Fruit fly (Drosophila melanogaster): ENCODE data around the gene Gr10a.

Gr10a gene

dm6 chrX:11423277-11423717 lies 6.1 kb upstream of the Gr10a start (continued):
- TF ChIP-seq CG8359 (GFP tag; optimal IDR thresholded peaks at IDR 0.05; ENCODE audit: borderline replicate concordance) = peak; percentile 32
- peak; percentile 78 for TF ChIP-seq pnt (GFP tag; optimal IDR thresholded peaks at IDR 0.05)
- no peak for TF ChIP-seq inv (GFP tag; IDR thresholded peaks at IDR 0.05; ENCODE audit: partially characterized antibody)
- TF ChIP-seq CG13775 (GFP tag; optimal IDR thresholded peaks at IDR 0.05) = peak; percentile 78
- peak; percentile 74 for TF ChIP-seq Atf3 (GFP tag; optimal IDR thresholded peaks at IDR 0.05)
- TF ChIP-seq CG4820 (GFP tag; optimal IDR thresholded peaks at IDR 0.05) = peak; percentile 87
- TF ChIP-seq cad (GFP tag; optimal IDR thresholded peaks at IDR 0.05) = no peak
- no peak for TF ChIP-seq CG17912 (GFP tag; optimal IDR thresholded peaks at IDR 0.05)
- no peak for TF ChIP-seq CG17186 (GFP tag; optimal IDR thresholded peaks at IDR 0.05)
- TF ChIP-seq amos (GFP tag; IDR thresholded peaks at IDR 0.05; ENCODE audit: partially characterized antibody) = no peak
- TF ChIP-seq CG11723 (GFP tag; optimal IDR thresholded peaks at IDR 0.05) = peak; percentile 76
- TF ChIP-seq grn (GFP tag; optimal IDR thresholded peaks at IDR 0.05) = peak; percentile 50
- peak; percentile 86 for TF ChIP-seq slp2 (GFP tag; optimal IDR thresholded peaks at IDR 0.05)
- TF ChIP-seq CG10147 (GFP tag; optimal IDR thresholded peaks at IDR 0.05) = peak; percentile 89
- TF ChIP-seq disco-r (GFP tag; optimal IDR thresholded peaks at IDR 0.05) = peak; percentile 86
- peak; percentile 84 for TF ChIP-seq Bteb2 (GFP tag; optimal IDR thresholded peaks at IDR 0.05)
- no peak for TF ChIP-seq gfzf (GFP tag; optimal IDR thresholded peaks at IDR 0.05)
- TF ChIP-seq Dek (tag; optimal IDR thresholded peaks at IDR 0.05) = peak; percentile 90
- TF ChIP-seq Ptx1 (GFP tag; IDR thresholded peaks at IDR 0.05) = peak; percentile 90
- TF ChIP-seq CG8944 (GFP tag; optimal IDR thresholded peaks at IDR 0.05) = peak; percentile 85
- TF ChIP-seq exex (tag; optimal IDR thresholded peaks at IDR 0.05) = peak; percentile 64
- no peak for TF ChIP-seq CG2199 (GFP tag; IDR thresholded peaks at IDR 0.05)
- TF ChIP-seq NC2α (GFP tag; optimal IDR thresholded peaks at IDR 0.05) = peak; percentile 54
- peak; percentile 90 for TF ChIP-seq dmrt99B (tag; optimal IDR thresholded peaks at IDR 0.05)
- peak; percentile 76 for TF ChIP-seq slou (GFP tag; optimal IDR thresholded peaks at IDR 0.05)
- peak; percentile 18 for TF ChIP-seq CG7271 (tag; optimal IDR thresholded peaks at IDR 0.05)
- peak; percentile 90 for TF ChIP-seq CoRest (tag; optimal IDR thresholded peaks at IDR 0.05)
- peak; percentile 80 for TF ChIP-seq dm (GFP tag; optimal IDR thresholded peaks at IDR 0.05)
- TF ChIP-seq pho (GFP tag; optimal IDR thresholded peaks at IDR 0.05) = peak; percentile 88
- peak; percentile 73 for TF ChIP-seq cato (GFP tag; optimal IDR thresholded peaks at IDR 0.05; ENCODE audit: borderline replicate concordance)

dm6 chrX:11422532-11422931 lies 5.3 kb upstream of the Gr10a start, which contains the start of gene Gs2:
Gene Gs2, plus strand, starts transcription at chrX:11422832.
- TF ChIP-seq CG17186 (GFP tag; optimal IDR thresholded peaks at IDR 0.05) (no peak), Med (GFP tag) (peak; percentile 38)

DNA sequence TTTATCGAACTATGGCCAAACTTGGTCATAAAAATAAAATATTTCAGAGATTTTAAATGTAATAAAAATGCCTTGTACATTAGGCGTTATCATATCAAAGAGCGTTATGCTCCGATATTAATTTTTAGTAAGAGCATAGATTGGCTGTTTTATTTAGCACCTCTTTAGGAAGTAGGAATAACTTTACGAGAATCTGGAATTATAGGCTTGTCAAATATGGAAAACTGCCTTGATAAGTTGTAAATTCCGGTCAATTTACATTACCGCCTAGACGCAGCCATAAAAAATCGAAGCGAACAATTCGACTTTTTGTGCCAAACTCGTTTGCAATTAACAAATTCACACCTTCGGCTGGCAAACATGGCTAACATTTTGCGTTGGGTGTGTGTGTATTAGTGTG lies 4.8 kb upstream of the Gr10a start:
- TF ChIP-seq CG7839 (tag; optimal IDR thresholded peaks at IDR 0.05) = peak; percentile 4
- TF ChIP-seq Hsf (GFP tag; optimal IDR thresholded peaks at IDR 0.05) = no peak
- TF ChIP-seq Hr39 (optimal IDR thresholded peaks at IDR 0.05) = no peak
- TF ChIP-seq CG11085 (GFP tag; IDR thresholded peaks at IDR 0.05) = no peak
- no peak for TF ChIP-seq CG16813 (GFP tag; IDR thresholded peaks at IDR 0.05; ENCODE audit: partially characterized antibody)
- TF ChIP-seq Deaf1 (tag; optimal IDR thresholded peaks at IDR 0.05) = no peak
- TF ChIP-seq prd (optimal IDR thresholded peaks at IDR 0.05) = no peak
- no peak for TF ChIP-seq prd (GFP tag; IDR thresholded peaks at IDR 0.05)
- TF ChIP-seq HmgD (GFP tag; optimal IDR thresholded peaks at IDR 0.05) = no peak
- no peak for TF ChIP-seq lola (GFP tag; optimal IDR thresholded peaks at IDR 0.05)
- TF ChIP-seq Dip2 (GFP tag; IDR thresholded peaks at IDR 0.05) = no peak
- TF ChIP-seq sens (GFP tag) = peak; percentile 1
- TF ChIP-seq fru (optimal IDR thresholded peaks at IDR 0.05) = no peak
- TF ChIP-seq Dp (GFP tag; optimal IDR thresholded peaks at IDR 0.05) = no peak
- TF ChIP-seq Abd-B (GFP tag; optimal IDR thresholded peaks at IDR 0.05) = peak; percentile 18
- no peak for TF ChIP-seq CG31441 (GFP tag; IDR thresholded peaks at IDR 0.05)
- TF ChIP-seq CG11504 (tag; optimal IDR thresholded peaks at IDR 0.05) = peak; percentile 16
- no peak for TF ChIP-seq kay (GFP tag; optimal IDR thresholded peaks at IDR 0.05)
- no peak for TF ChIP-seq CG12104 (GFP tag; optimal IDR thresholded peaks at IDR 0.05)
- TF ChIP-seq h (optimal IDR thresholded peaks at IDR 0.05) = no peak
- no peak for TF ChIP-seq zen2 (GFP tag; IDR thresholded peaks at IDR 0.05; ENCODE audit: partially characterized antibody)
